Worm (Caenorhabditis elegans) whole organism, L1 larva: Measurements from ENCODE around the gene ZK637.14.

Experiments used
- C04F5.9 ChIP-seq: sonication (generic microtip); optimal IDR thresholded peaks from 2 replicates; lab custom pipeline; 2016; ENCODE audit warnings: missing genetic modification characterization, missing compliant biosample characterization
- C16A3.4 ChIP-seq: fragments of 150-350 bp; optimal IDR thresholded peaks from 2 replicates; lab custom pipeline; 2014; ENCODE audit warnings: missing biosample characterization, missing genetic modification characterization
- F16B12.6 ChIP-seq: fragments of 150-350 bp; optimal IDR thresholded peaks from 2 replicates; lab custom pipeline; 2014; ENCODE audit warnings: missing biosample characterization, missing genetic modification characterization
- Y116A8C.19 ChIP-seq: sonication (generic microtip); optimal IDR thresholded peaks from 2 replicates; lab custom pipeline; 2016; ENCODE audit warnings: missing compliant biosample characterization, missing genetic modification characterization, borderline replicate concordance
- alr-1 ChIP-seq: fragments of 200-800 bp; sonication (Bioruptor generic); optimal IDR thresholded peaks from 2 replicates; lab custom pipeline; 2018; ENCODE audit warnings: borderline replicate concordance, mild to moderate bottlenecking, missing genetic modification characterization, missing compliant biosample characterization
- ama-1 ChIP-seq: fragments of 150-350 bp; optimal IDR thresholded peaks from 2 replicates; lab custom pipeline; 2014
- ceh-8 ChIP-seq: fragments of 200-800 bp; sonication (Bioruptor generic); optimal IDR thresholded peaks from 2 replicates; lab custom pipeline; 2018; ENCODE audit warnings: mild to moderate bottlenecking, missing genetic modification characterization, moderate library complexity, missing compliant biosample characterization
- ceh-82 ChIP-seq, 3 experiments: fragments of 150-350 bp in 1 of 3; sonication (generic microtip) in 2 of 3; optimal IDR thresholded peaks; 2 replicates each; lab custom pipeline; 2014 to 2017; ENCODE audit warnings: missing biosample characterization in 3 of 3, missing genetic modification characterization in 3 of 3
- ceh-88 ChIP-seq: fragments of 200-800 bp; sonication (Bioruptor generic); IDR thresholded peaks from 2 replicates; pipeline ENCODE4 v1.3.6; 2022; ENCODE audit warnings: missing genetic modification characterization, missing compliant biosample characterization
- ces-1 ChIP-seq: fragments of 150-350 bp; optimal IDR thresholded peaks from 2 replicates; lab custom pipeline; 2014; ENCODE audit warnings: missing biosample characterization, missing genetic modification reagents, missing genetic modification characterization
- dpl-1 ChIP-seq, 3 experiments: fragments of 150-350 bp in 2 of 3; sonication (generic microtip) in 1 of 3; optimal IDR thresholded peaks; 2 replicates each; lab custom pipeline; 2014 to 2017; ENCODE audit warnings: missing biosample characterization in 3 of 3, missing genetic modification characterization in 3 of 3, missing genetic modification reagents in 3 of 3
- dsc-1 ChIP-seq: sonication (generic microtip); optimal IDR thresholded peaks from 2 replicates; lab custom pipeline; 2016; ENCODE audit warnings: mild to moderate bottlenecking, missing genetic modification characterization, missing compliant biosample characterization
- efl-1 ChIP-seq, 4 experiments: fragments of 150-350 bp; optimal IDR thresholded peaks in 3 of 4; peaks in 1 of 4; 1 replicate in 1 of 4; 2 replicates in 3 of 4; lab custom pipeline; 2014; ENCODE audit warnings: missing biosample characterization in 2 of 4, missing genetic modification characterization in 2 of 4, missing genetic modification reagents in 2 of 4
- egl-27 ChIP-seq, 2 experiments: fragments of 150-350 bp in 1 of 2; sonication (generic microtip); optimal IDR thresholded peaks; 3 replicates each; lab custom pipeline; 2017 to 2018; ENCODE audit warnings: missing biosample characterization in 2 of 2, missing genetic modification characterization in 2 of 2, missing genetic modification reagents in 2 of 2
- ets-5 ChIP-seq: fragments of 200-800 bp; sonication (Bioruptor generic); IDR thresholded peaks from 2 replicates; pipeline ENCODE4 v1.3.6; 2022; ENCODE audit warnings: missing genetic modification characterization, missing compliant biosample characterization
- fkh-10 ChIP-seq: sonication (generic microtip); optimal IDR thresholded peaks from 2 replicates; lab custom pipeline; 2017; ENCODE audit warnings: missing biosample characterization, missing genetic modification reagents, missing genetic modification characterization
- fkh-8 ChIP-seq: sonication (generic microtip); optimal IDR thresholded peaks from 2 replicates; lab custom pipeline; 2016; ENCODE audit warnings: mild to moderate bottlenecking, missing genetic modification characterization, missing compliant biosample characterization
- fos-1 ChIP-seq: fragments of 150-350 bp; optimal IDR thresholded peaks from 2 replicates; lab custom pipeline; 2014; ENCODE audit warnings: missing biosample characterization, missing genetic modification characterization
- grh-1 ChIP-seq: fragments of 200-800 bp; sonication (Bioruptor generic); IDR thresholded peaks from 2 replicates; pipeline ENCODE4 v1.3.6; 2022; ENCODE audit warnings: missing genetic modification reagents, missing genetic modification characterization, missing compliant biosample characterization
- hlh-17 ChIP-seq: fragments of 200-800 bp; sonication (Bioruptor generic); optimal IDR thresholded peaks from 2 replicates; lab custom pipeline; 2018; ENCODE audit warnings: missing genetic modification characterization, mild to moderate bottlenecking, missing compliant biosample characterization, moderate library complexity, borderline replicate concordance
- hlh-4 ChIP-seq: sonication (generic microtip); optimal IDR thresholded peaks from 2 replicates; lab custom pipeline; 2016; ENCODE audit warnings: mild to moderate bottlenecking, missing genetic modification characterization, missing compliant biosample characterization
- hpl-2 ChIP-seq: fragments of 150-350 bp; optimal IDR thresholded peaks from 2 replicates; lab custom pipeline; 2014; ENCODE audit warnings: missing biosample characterization, missing genetic modification reagents, missing genetic modification characterization
- irx-1 ChIP-seq: sonication (generic microtip); optimal IDR thresholded peaks from 2 replicates; lab custom pipeline; 2016; ENCODE audit warnings: missing genetic modification characterization, missing compliant biosample characterization
- isw-1 ChIP-seq: fragments of 200-800 bp; sonication (Bioruptor generic); IDR thresholded peaks from 2 replicates; pipeline ENCODE4 v1.3.6; 2022; ENCODE audit warnings: missing genetic modification characterization, missing compliant biosample characterization
- jun-1 ChIP-seq: fragments of 150-350 bp; optimal IDR thresholded peaks from 2 replicates; lab custom pipeline; 2014; ENCODE audit warnings: missing biosample characterization, missing genetic modification reagents, missing genetic modification characterization
- lin-14 ChIP-seq: fragments of 200-800 bp; sonication (Bioruptor generic); optimal IDR thresholded peaks from 2 replicates; lab custom pipeline; 2018; ENCODE audit warnings: mild to moderate bottlenecking, missing genetic modification characterization, moderate library complexity, missing compliant biosample characterization
- lin-39 ChIP-seq: fragments of 150-350 bp; optimal IDR thresholded peaks from 2 replicates; lab custom pipeline; 2014; ENCODE audit warnings: missing biosample characterization, missing genetic modification reagents, missing genetic modification characterization
- mab-9 ChIP-seq: fragments of 200-800 bp; sonication (Bioruptor generic); IDR thresholded peaks from 2 replicates; pipeline ENCODE4 v1.3.6; 2022; ENCODE audit warnings: missing genetic modification reagents, missing genetic modification characterization, missing compliant biosample characterization
- mef-2 ChIP-seq: fragments of 150-350 bp; optimal IDR thresholded peaks from 2 replicates; lab custom pipeline; 2014; ENCODE audit warnings: missing biosample characterization, missing genetic modification characterization
- mep-1 ChIP-seq: fragments of 150-350 bp; optimal IDR thresholded peaks from 2 replicates; lab custom pipeline; 2014; ENCODE audit warnings: missing biosample characterization, missing genetic modification characterization
- nhr-11 ChIP-seq: fragments of 150-350 bp; optimal IDR thresholded peaks from 2 replicates; lab custom pipeline; 2014; ENCODE audit warnings: missing biosample characterization, missing genetic modification characterization
- nhr-12 ChIP-seq: sonication (generic microtip); optimal IDR thresholded peaks from 2 replicates; lab custom pipeline; 2017; ENCODE audit warnings: missing biosample characterization, missing genetic modification characterization
- nhr-19 ChIP-seq: fragments of 200-800 bp; sonication (Bioruptor generic); conservative IDR thresholded peaks from 2 replicates; pipeline ENCODE4 v1.3.6; 2022; ENCODE audit warnings: missing genetic modification characterization, missing compliant biosample characterization
- nhr-47 ChIP-seq: sonication (generic microtip); optimal IDR thresholded peaks from 2 replicates; lab custom pipeline; 2016; ENCODE audit warnings: mild to moderate bottlenecking, missing genetic modification characterization, moderate library complexity, missing compliant biosample characterization
- nhr-71 ChIP-seq: sonication (generic microtip); optimal IDR thresholded peaks from 2 replicates; lab custom pipeline; 2016; ENCODE audit warnings: mild to moderate bottlenecking, missing genetic modification characterization, moderate library complexity, missing compliant biosample characterization
- nhr-77 ChIP-seq: fragments of 150-350 bp; optimal IDR thresholded peaks from 2 replicates; lab custom pipeline; 2014; ENCODE audit warnings: missing biosample characterization, missing genetic modification characterization
- nhr-84 ChIP-seq: sonication (generic microtip); optimal IDR thresholded peaks from 2 replicates; lab custom pipeline; 2017; ENCODE audit warnings: missing biosample characterization, missing genetic modification characterization
- nhr-85 ChIP-seq: sonication (generic microtip); peaks from one replicate; lab custom pipeline; 2016; ENCODE audit warnings: missing genetic modification characterization, inconsistent platforms, missing compliant biosample characterization
- rnt-1 ChIP-seq: sonication (generic microtip); optimal IDR thresholded peaks from 2 replicates; lab custom pipeline; 2016; ENCODE audit warnings: mild to moderate bottlenecking, missing genetic modification characterization, moderate library complexity, missing compliant biosample characterization
- skn-1 ChIP-seq: fragments of 150-350 bp; optimal IDR thresholded peaks from 2 replicates; lab custom pipeline; 2014; ENCODE audit warnings: missing biosample characterization, missing genetic modification characterization
- snu-23 ChIP-seq: sonication (generic microtip); optimal IDR thresholded peaks from 2 replicates; lab custom pipeline; 2016; ENCODE audit warnings: missing genetic modification characterization, missing compliant biosample characterization
- sup-37 ChIP-seq: fragments of 200-800 bp; sonication (Bioruptor generic); optimal IDR thresholded peaks from 2 replicates; lab custom pipeline; 2018; ENCODE audit warnings: mild to moderate bottlenecking, missing genetic modification characterization, missing compliant biosample characterization
- swsn-7 ChIP-seq: sonication (generic microtip); optimal IDR thresholded peaks from 2 replicates; lab custom pipeline; 2016; ENCODE audit warnings: missing genetic modification characterization, missing compliant biosample characterization
- tbx-2 ChIP-seq: sonication (generic microtip); optimal IDR thresholded peaks from 2 replicates; lab custom pipeline; 2016; ENCODE audit warnings: missing genetic modification characterization, missing compliant biosample characterization
- tlp-1 ChIP-seq: fragments of 150-350 bp; optimal IDR thresholded peaks from 2 replicates; lab custom pipeline; 2014; ENCODE audit warnings: missing biosample characterization, missing genetic modification characterization
- unc-62 ChIP-seq: fragments of 150-350 bp; optimal IDR thresholded peaks from 2 replicates; lab custom pipeline; 2014; ENCODE audit warnings: missing biosample characterization, missing genetic modification reagents, missing genetic modification characterization
- unc-86 ChIP-seq: sonication (generic microtip); optimal IDR thresholded peaks from 2 replicates; lab custom pipeline; 2016; ENCODE audit warnings: missing genetic modification characterization, missing compliant biosample characterization
- vab-15 ChIP-seq: sonication (generic microtip); optimal IDR thresholded peaks from 2 replicates; lab custom pipeline; 2017; ENCODE audit warnings: missing genotype, mild to moderate bottlenecking, missing genetic modification characterization, missing compliant biosample characterization
- zip-4 ChIP-seq: fragments of 200-800 bp; sonication (Bioruptor generic); optimal IDR thresholded peaks from 2 replicates; lab custom pipeline; 2018; ENCODE audit warnings: mild to moderate bottlenecking, missing genetic modification characterization, moderate library complexity, missing compliant biosample characterization
- ztf-4 ChIP-seq: fragments of 150-350 bp; optimal IDR thresholded peaks from 2 replicates; lab custom pipeline; 2014; ENCODE audit warnings: missing biosample characterization, missing genetic modification characterization

Gene ZK637.14

DNA sequence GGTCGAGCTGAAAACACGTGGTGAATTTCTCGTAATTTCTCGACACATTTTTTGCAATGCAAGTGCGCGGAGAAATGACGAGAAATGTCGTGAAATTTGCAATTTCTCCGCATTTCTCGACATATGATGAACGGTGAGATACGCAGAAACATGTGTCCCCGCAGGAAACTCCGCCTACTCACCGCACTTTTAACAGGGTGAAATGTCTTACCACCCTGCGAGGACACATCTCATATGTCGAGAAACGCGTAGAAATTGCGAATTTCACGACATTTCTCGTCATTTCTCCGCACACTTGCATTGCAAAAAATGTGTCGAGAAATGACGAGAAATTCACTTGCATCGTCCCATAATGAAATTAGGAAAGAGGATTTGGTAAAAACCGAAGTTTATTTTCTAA is 12.1 kb upstream of the ZK637.14 start:
- TF ChIP-seq lin-14 (GFP tag; lab: Kevin White, UChicago) (peak; percentile 39), nhr-71 (tag; lab: Kevin White, UChicago) (peak; percentile 35), C04F5.9 (peak; percentile 48), snu-23 (GFP tag; lab: Kevin White, UChicago) (peak; percentile 19), nhr-19 (GFP tag; lab: Robert Waterston, UW) (peak; percentile 29), nhr-85 (tag; lab: Kevin White, UChicago) (peak; percentile 37), nhr-47 (tag; lab: Kevin White, UChicago) (peak; percentile 11), grh-1 (GFP tag; lab: Robert Waterston, UW) (0 out of 2 replicates have a peak, but pooled peaks have one; percentile 15), swsn-7 (tag; lab: Kevin White, UChicago) (peak; percentile 58)

DNA sequence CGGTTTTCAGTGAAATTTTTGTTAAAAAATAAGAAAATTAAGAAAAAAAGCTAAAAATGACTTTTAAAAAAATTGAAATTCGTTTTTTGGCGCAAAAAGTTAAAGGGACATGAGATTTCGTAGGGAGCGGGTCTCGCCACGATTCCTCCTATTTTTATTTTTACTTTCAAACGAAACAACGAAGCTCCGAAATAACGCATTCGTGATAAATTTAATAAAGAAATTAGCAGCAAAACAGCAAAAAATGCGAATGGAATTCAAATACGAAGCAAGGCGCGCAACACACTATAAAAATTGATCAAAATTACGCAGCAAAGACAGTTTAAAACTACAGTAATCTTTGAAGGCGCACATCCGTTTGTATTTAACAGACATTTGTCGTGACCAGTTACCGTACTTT is 10.8 kb upstream of the ZK637.14 start:
- TF ChIP-seq nhr-12 (tag; lab: Kevin White, UChicago) (no peak), Y116A8C.19 (tag; lab: Kevin White, UChicago) (no peak), dpl-1 (GFP tag; optimal IDR thresholded peaks at IDR 0.05; lab: Kevin White, UChicago) (peak; percentile 68 to 86 (median 74)), fkh-8 (tag; lab: Kevin White, UChicago) (peak; percentile 26), fkh-10 (GFP tag; lab: Kevin White, UChicago) (no peak), egl-27 (tag; optimal IDR thresholded peaks at IDR 0.05; lab: Kevin White, UChicago) (no peak), hpl-2 (GFP tag; lab: Kevin White, UChicago) (no peak), unc-62 (GFP tag; lab: Kevin White, UChicago) (no peak), mep-1 (tag; lab: Kevin White, UChicago) (peak; percentile 47), snu-23 (GFP tag; lab: Kevin White, UChicago) (peak; percentile 58), ceh-82 (tag; optimal IDR thresholded peaks at IDR 0.05; lab: Kevin White, UChicago) (no peak), ces-1 (GFP tag; lab: Kevin White, UChicago) (no peak), jun-1 (tag; lab: Kevin White, UChicago) (no peak), vab-15 (tag; lab: Kevin White, UChicago) (no peak), rnt-1 (tag; lab: Kevin White, UChicago) (no peak), dsc-1 (tag; lab: Kevin White, UChicago) (peak; percentile 26), skn-1 (tag; lab: Kevin White, UChicago) (peak; percentile 50), nhr-71 (tag; lab: Kevin White, UChicago) (peak; percentile 73), lin-14 (GFP tag; lab: Kevin White, UChicago) (no peak), C04F5.9 (peak; percentile 93), zip-4 (GFP tag; lab: Kevin White, UChicago) (no peak), swsn-7 (tag; lab: Kevin White, UChicago) (peak; percentile 46), tbx-2 (peak; percentile 12), sup-37 (GFP tag; lab: Kevin White, UChicago) (no peak), irx-1 (tag; lab: Kevin White, UChicago) (peak; percentile 15), nhr-84 (tag; lab: Kevin White, UChicago) (no peak), ets-5 (no peak), nhr-77 (tag; lab: Kevin White, UChicago) (no peak), alr-1 (no peak), C16A3.4 (tag; lab: Kevin White, UChicago) (peak; percentile 13), ceh-88 (no peak), ztf-4 (tag; lab: Kevin White, UChicago) (no peak), nhr-85 (tag; lab: Kevin White, UChicago) (peak; percentile 33), F16B12.6 (tag; lab: Kevin White, UChicago) (no peak), fos-1 (tag; lab: Kevin White, UChicago) (no peak), hlh-4 (tag; lab: Kevin White, UChicago) (no peak), unc-86 (tag; lab: Kevin White, UChicago) (no peak), efl-1 (optimal IDR thresholded peaks at IDR 0.05; lab: Kevin White, UChicago) (peak; percentile 77 to 79), efl-1 (GFP tag; optimal IDR thresholded peaks at IDR 0.05 in 1 of 2; lab: Kevin White, UChicago) (peak; percentile 83 to 97), ama-1 (lab: Kevin White, UChicago) (no peak), ceh-8 (GFP tag; lab: Kevin White, UChicago) (no peak), isw-1 (GFP tag; lab: Robert Waterston, UW) (peak; percentile 51), tlp-1 (no peak), lin-39 (no peak), mab-9 (no peak), nhr-11 (no peak), hlh-17 (GFP tag; lab: Kevin White, UChicago) (no peak), mef-2 (tag; lab: Kevin White, UChicago) (no peak)
